In the genomic region with DNA sequence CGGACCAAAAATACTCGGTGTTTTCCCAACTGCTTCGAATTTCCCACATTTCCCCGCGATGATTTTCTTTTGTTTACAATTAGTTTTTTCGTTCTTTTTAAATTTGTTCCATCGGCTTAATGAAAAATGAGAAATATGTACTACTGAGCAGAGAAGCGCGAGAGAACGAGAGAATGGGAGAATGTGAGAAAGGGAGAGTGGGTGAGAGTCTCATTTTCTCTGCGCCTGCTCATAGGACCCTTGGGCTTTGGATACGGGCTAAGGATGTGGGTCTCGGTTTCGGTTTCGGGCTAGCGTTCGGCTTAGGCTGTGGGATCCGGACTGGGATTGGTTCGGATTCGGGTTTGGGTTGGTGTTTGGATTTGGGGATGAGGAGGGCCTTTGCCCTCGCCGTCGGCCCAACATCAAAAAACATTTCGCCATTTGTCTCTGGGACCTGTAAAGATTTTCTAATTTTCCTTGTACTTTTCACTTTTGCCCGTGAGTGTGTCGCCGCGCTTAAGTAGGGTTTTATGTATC, we compare ENCODE assay signal across 2 fruit fly cellular contexts.
TF ChIP-seq lines count a peak whose summit lies in the region.

No protein-coding gene starts in this region.

- no peak for TF ChIP-seq CTCF in whole organism, embryonic (GFP tag; optimal IDR thresholded peaks at IDR 0.05; lab: Kevin White, UChicago)

TF ChIP-seq in whole organism, embryonic, 481 proteins besides CTCF, POLR2A, EP300 and RAD21:
- TF ChIP-seq Trl (optimal IDR thresholded peaks at IDR 0.05; lab: Kevin White, UChicago), result peak; percentile 33 to 68
- TF ChIP-seq Trl (GFP tag; optimal IDR thresholded peaks at IDR 0.05; lab: Kevin White, UChicago), result no peak
- no peak for TF ChIP-seq jing (GFP tag; optimal IDR thresholded peaks at IDR 0.05; lab: Kevin White, UChicago)
- TF ChIP-seq ewg (GFP tag; optimal IDR thresholded peaks at IDR 0.05; lab: Kevin White, UChicago), result peak; percentile 63
- TF ChIP-seq CG13894 (tag; optimal IDR thresholded peaks at IDR 0.05; lab: Kevin White, UChicago), result peak; percentile 60
- TF ChIP-seq Nf-YC (tag; optimal IDR thresholded peaks at IDR 0.05; lab: Kevin White, UChicago), result peak; percentile 67
- TF ChIP-seq Ravus (GFP tag; IDR thresholded peaks at IDR 0.05; lab: Robert Waterston, UW), result peak; percentile 10; the same call in 1 of the 2 replicates
- TF ChIP-seq Deaf1 (tag; optimal IDR thresholded peaks at IDR 0.05; lab: Kevin White, UChicago), result peak; percentile 90
- no peak for TF ChIP-seq ato (GFP tag; IDR thresholded peaks at IDR 0.05; lab: Robert Waterston, UW; ENCODE audit: partially characterized antibody)

TF ChIP-seq in whole organism, prepupa, 60 proteins besides CTCF, POLR2A, EP300 and RAD21:
- no peak for TF ChIP-seq CG6276 (GFP tag; optimal IDR thresholded peaks at IDR 0.05; lab: Kevin White, UChicago)
- no peak for TF ChIP-seq topi (GFP tag; optimal IDR thresholded peaks at IDR 0.05; lab: Kevin White, UChicago)
- TF ChIP-seq Eip78C (GFP tag; lab: Kevin White, UChicago), result peak; percentile 6
